Worm (Caenorhabditis elegans) whole organism, L4 larva: Measurements from ENCODE around the gene str-140.

Experiments
- ZK337.2 ChIP-seq: fragments of 200-800 bp; sonication (Bioruptor generic); IDR thresholded peaks from 2 replicates; pipeline ENCODE4 v1.3.6; 2022; ENCODE audit warnings: missing genetic modification reagents, missing genetic modification characterization, missing compliant biosample characterization
- ceh-28 ChIP-seq: fragments of 150-350 bp; optimal IDR thresholded peaks from 2 replicates; lab custom pipeline; 2014; ENCODE audit warnings: missing biosample characterization, missing genetic modification reagents, missing genetic modification characterization
- dpl-1 ChIP-seq: fragments of 150-350 bp; optimal IDR thresholded peaks from 2 replicates; lab custom pipeline; 2014; ENCODE audit warnings: missing biosample characterization, missing genetic modification reagents, missing genetic modification characterization
- lin-13 ChIP-seq: fragments of 150-350 bp; optimal IDR thresholded peaks from 2 replicates; lab custom pipeline; 2014; ENCODE audit warnings: missing biosample characterization, missing genetic modification reagents, missing genetic modification characterization
- lin-39 ChIP-seq: fragments of 150-350 bp; optimal IDR thresholded peaks from 2 replicates; lab custom pipeline; 2014; ENCODE audit warnings: missing biosample characterization, missing genetic modification reagents, missing genetic modification characterization
- mep-1 ChIP-seq: fragments of 150-350 bp; sonication (generic microtip); optimal IDR thresholded peaks from 3 replicates; lab custom pipeline; 2014; ENCODE audit warnings: missing biosample characterization, missing genetic modification characterization
- nhr-11 ChIP-seq: fragments of 150-350 bp; optimal IDR thresholded peaks from 2 replicates; lab custom pipeline; 2014; ENCODE audit warnings: missing biosample characterization, missing genetic modification characterization
- pha-4 ChIP-seq, 2 experiments: fragments of 150-350 bp in 1 of 2; fragments of 200-800 bp in 1 of 2; sonication (Bioruptor generic) in 1 of 2; IDR thresholded peaks in 1 of 2; optimal IDR thresholded peaks in 1 of 2; 2 replicates each; pipeline versions ENCODE4 v1.3.6 to Lab custom; 2014 to 2022; ENCODE audit warnings: missing genetic modification characterization in 2 of 2, missing genetic modification reagents in 2 of 2, missing biosample characterization in 1 of 2, missing compliant biosample characterization in 1 of 2
- set-16 ChIP-seq: fragments of 200-800 bp; sonication (Bioruptor generic); IDR thresholded peaks from 2 replicates; pipeline ENCODE4 v1.3.6; 2022; ENCODE audit warnings: missing genetic modification reagents, missing genetic modification characterization, missing compliant biosample characterization
- snpc-4 ChIP-seq: fragments of 150-350 bp; optimal IDR thresholded peaks from 2 replicates; lab custom pipeline; 2014; ENCODE audit warnings: missing biosample characterization, missing genetic modification characterization
- unc-39 ChIP-seq: sonication (generic microtip); optimal IDR thresholded peaks from 2 replicates; lab custom pipeline; 2017; ENCODE audit warnings: missing biosample characterization, missing genetic modification characterization
- unc-62 ChIP-seq, 3 experiments: fragments of 150-350 bp in 1 of 3; sonication (generic microtip); optimal IDR thresholded peaks in 2 of 3; peaks in 1 of 3; 1 replicate in 1 of 3; 2 replicates in 2 of 3; lab custom pipeline; 2014 to 2017; ENCODE audit warnings: missing biosample characterization in 3 of 3, missing genetic modification characterization in 3 of 3, missing genetic modification reagents in 3 of 3, missing genotype in 1 of 3
- ztf-11 ChIP-seq: fragments of 150-350 bp; optimal IDR thresholded peaks from 2 replicates; lab custom pipeline; 2014; ENCODE audit warnings: missing biosample characterization, missing genetic modification characterization

DNA sequence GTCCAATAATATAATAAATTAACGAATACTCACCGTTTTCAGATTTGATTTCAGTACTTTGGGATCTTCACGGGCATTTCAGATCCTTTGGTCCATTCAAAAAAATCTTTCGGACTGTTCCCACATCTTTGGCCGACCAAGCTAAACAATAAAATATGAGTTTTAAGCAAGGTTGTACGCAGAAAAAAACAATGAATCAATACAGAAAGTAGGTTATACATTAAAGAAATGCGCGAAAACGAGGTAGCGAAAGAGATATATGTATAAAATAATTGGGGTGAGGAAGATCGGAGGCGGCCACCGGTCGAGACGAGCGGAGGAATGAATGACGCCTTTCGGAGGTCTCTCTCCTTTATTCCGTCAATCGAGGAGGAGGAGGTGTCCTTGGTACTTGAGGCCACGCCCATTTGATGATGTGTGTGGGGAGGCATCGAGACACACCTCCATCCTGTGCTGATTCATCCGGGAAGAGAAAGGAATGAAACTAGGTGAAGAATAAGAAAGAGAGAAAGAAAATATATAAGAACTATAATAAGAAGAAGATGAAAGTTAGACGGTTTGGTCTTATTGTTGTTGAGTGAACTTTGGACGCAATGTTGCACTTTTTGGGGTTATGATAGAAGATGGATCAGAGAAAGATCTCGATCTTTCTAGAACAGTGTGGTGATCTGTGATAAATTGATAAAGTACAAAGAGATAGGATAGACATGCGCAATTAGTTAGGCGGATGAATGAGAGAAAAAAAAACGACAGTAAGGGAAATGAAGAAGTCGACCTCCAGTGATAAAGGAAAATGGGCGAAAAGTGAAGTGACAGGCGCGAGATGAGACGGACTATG lies 27.2 kb downstream of the str-140 start:
- TF ChIP-seq unc-62 (GFP tag; optimal IDR thresholded peaks at IDR 0.05 in 1 of 2; lab: Kevin White, UChicago): no peak
- TF ChIP-seq unc-62 (tag; optimal IDR thresholded peaks at IDR 0.05; lab: Kevin White, UChicago): no peak
- TF ChIP-seq lin-39 (tag; lab: Kevin White, UChicago): no peak
- no peak for TF ChIP-seq lin-13 (GFP tag; lab: Kevin White, UChicago)
- peak; percentile 5 for TF ChIP-seq mep-1 (tag; lab: Kevin White, UChicago)
- peak; percentile 48; the same call in 1 of the 2 replicates for TF ChIP-seq set-16 (GFP tag; lab: Robert Waterston, UW)
- TF ChIP-seq ZK337.2 (GFP tag; lab: Robert Waterston, UW): no peak
- TF ChIP-seq ceh-28 (tag; lab: Kevin White, UChicago): no peak
- no peak for TF ChIP-seq snpc-4 (tag; lab: Kevin White, UChicago)
- no peak for TF ChIP-seq nhr-11 (tag; lab: Kevin White, UChicago)
- TF ChIP-seq dpl-1 (GFP tag; lab: Kevin White, UChicago): peak; percentile 8
- no peak for TF ChIP-seq unc-39 (tag; lab: Kevin White, UChicago)
- no peak for TF ChIP-seq pha-4 (GFP tag; IDR thresholded peaks at IDR 0.05; lab: Robert Waterston, UW)
- TF ChIP-seq pha-4 (tag; optimal IDR thresholded peaks at IDR 0.05; lab: Kevin White, UChicago): no peak
- no peak for TF ChIP-seq ztf-11 (tag; lab: Kevin White, UChicago)
